Worm (Caenorhabditis elegans): ENCODE data around the gene cut-5.

cut-5 gene

DNA sequence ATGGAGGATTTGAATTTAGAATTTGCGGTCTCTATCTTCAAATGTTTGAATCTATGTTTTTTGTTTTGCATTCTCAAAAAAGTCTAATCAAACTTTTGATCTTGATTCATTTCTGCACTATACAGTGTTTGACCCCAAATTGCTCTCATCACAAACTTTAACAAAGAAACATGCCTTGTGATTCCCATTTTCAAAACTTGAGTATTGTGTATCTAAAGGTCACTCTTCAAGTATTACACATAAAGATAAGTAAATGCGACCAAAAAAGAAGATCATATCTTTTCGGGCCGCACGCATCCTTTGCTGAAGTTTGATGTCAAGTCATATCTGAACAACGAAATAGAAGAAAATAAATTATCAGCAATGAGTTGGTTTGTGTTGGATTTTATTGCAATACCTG is 36.1 kb downstream of the cut-5 start (continued):
- TF ChIP-seq C04F5.9 (tag; optimal IDR thresholded peaks at IDR 0.05) (no peak), egl-13 (tag; optimal IDR thresholded peaks at IDR 0.05) (no peak), lin-35 (GFP tag; optimal IDR thresholded peaks at IDR 0.05) (no peak), dsc-1 (tag; optimal IDR thresholded peaks at IDR 0.05) (no peak), tlp-1 (tag; optimal IDR thresholded peaks at IDR 0.05) (no peak), efl-3 (GFP tag; optimal IDR thresholded peaks at IDR 0.05) (no peak), alr-1 (tag; optimal IDR thresholded peaks at IDR 0.05; ENCODE audit: borderline replicate concordance) (no peak), unc-130 (tag; optimal IDR thresholded peaks at IDR 0.05) (no peak), sup-37 (GFP tag; optimal IDR thresholded peaks at IDR 0.05) (no peak), nhr-85 (tag) (peak; percentile 93), unc-86 (tag; optimal IDR thresholded peaks at IDR 0.05) (no peak), ceh-88 (GFP tag; IDR thresholded peaks at IDR 0.05) (no peak), nhr-237 (tag; optimal IDR thresholded peaks at IDR 0.05) (no peak), grh-1 (GFP tag; IDR thresholded peaks at IDR 0.05) (0 out of 2 replicates have a peak, but pooled peaks have one; percentile 19), nhr-47 (tag; optimal IDR thresholded peaks at IDR 0.05) (no peak), Y116A8C.19 (tag; optimal IDR thresholded peaks at IDR 0.05; ENCODE audit: borderline replicate concordance) (no peak), mep-1 (tag; optimal IDR thresholded peaks at IDR 0.05) (no peak), vab-15 (tag; optimal IDR thresholded peaks at IDR 0.05) (no peak), fkh-10 (GFP tag; optimal IDR thresholded peaks at IDR 0.05) (no peak), fkh-8 (tag; optimal IDR thresholded peaks at IDR 0.05) (no peak), blmp-1 (tag; optimal IDR thresholded peaks at IDR 0.05) (no peak), nhr-19 (GFP tag; conservative IDR thresholded peaks at IDR 0.05) (no peak), nhr-71 (tag; optimal IDR thresholded peaks at IDR 0.05) (peak; percentile 38), elt-3 (tag; optimal IDR thresholded peaks at IDR 0.05) (peak in 1 of 6 experiments; percentile 9), lin-39 (tag; optimal IDR thresholded peaks at IDR 0.05) (no peak), hpl-2 (GFP tag; optimal IDR thresholded peaks at IDR 0.05) (no peak)

DNA sequence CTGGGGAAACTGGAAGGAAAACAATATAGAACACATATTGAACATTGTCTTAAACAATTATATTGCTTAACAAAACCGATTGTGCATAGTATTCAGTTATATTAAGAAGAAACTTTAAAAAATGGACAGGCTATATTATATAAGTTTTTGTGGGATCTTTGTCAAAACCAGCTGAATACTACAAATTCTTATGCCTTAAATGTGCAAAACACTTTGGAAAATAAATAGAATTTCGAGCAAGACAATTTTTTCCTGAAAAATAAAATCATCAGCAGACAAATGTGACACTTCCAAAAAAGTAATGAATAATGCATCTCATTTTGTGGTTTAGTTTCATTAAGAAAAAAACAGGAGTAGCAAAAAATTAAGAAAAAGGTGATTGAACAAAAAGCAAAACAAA is 40.6 kb downstream of the cut-5 start:
- TF ChIP-seq efl-1 (optimal IDR thresholded peaks at IDR 0.05): no peak
- TF ChIP-seq efl-1 (GFP tag; optimal IDR thresholded peaks at IDR 0.05 in 1 of 2): peak in 1 of 2 experiments; percentile 60
- no peak for TF ChIP-seq elt-3 (tag; optimal IDR thresholded peaks at IDR 0.05)

DNA sequence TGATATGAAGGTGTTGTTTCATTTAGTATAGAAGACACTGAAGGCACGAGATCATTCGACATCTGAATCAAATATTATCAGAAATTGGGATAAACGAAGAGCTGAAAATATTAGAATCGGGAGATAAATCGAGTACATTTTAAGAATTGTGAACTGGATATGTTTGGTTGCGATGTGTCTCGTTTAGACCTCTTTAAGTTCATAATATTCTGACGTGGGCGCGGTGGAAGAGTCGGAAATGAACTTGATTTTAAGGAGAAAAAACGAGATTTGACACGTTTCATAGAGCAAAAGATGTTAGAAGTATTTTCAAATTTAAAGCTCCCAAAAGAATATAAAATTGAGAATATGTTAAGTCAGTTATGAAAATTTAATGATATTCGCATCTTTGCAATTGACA is 52.4 kb downstream of the cut-5 start, which contains the start of gene npr-6:
Gene npr-6 (minus strand): TSS at position 101 of the 400 bp plus-strand sequence.
- TF ChIP-seq ztf-11 (tag; optimal IDR thresholded peaks at IDR 0.05): no peak
- TF ChIP-seq lin-39 (tag; optimal IDR thresholded peaks at IDR 0.05): no peak
- no peak for TF ChIP-seq unc-62 (GFP tag; optimal IDR thresholded peaks at IDR 0.05)
- no peak for TF ChIP-seq alr-1 (tag; optimal IDR thresholded peaks at IDR 0.05; ENCODE audit: borderline replicate concordance)
- TF ChIP-seq rnt-1 (tag; optimal IDR thresholded peaks at IDR 0.05): no peak
- no peak for TF ChIP-seq sup-37 (GFP tag; optimal IDR thresholded peaks at IDR 0.05)
